Fruit fly (Drosophila melanogaster) whole organism, pupa: Measurements from ENCODE around the gene tws.

Experiments
- CG15710 ChIP-seq: fragments of 200-800 bp; sonication (Bioruptor generic); optimal IDR thresholded peaks from 2 replicates; lab custom pipeline; 2018; ENCODE audit warnings: missing biosample characterization, mild to moderate bottlenecking, missing genetic modification characterization, moderate library complexity
- CG9948 ChIP-seq: fragments of 200-800 bp; sonication (Bioruptor generic); optimal IDR thresholded peaks from 2 replicates; lab custom pipeline; 2018; ENCODE audit warnings: missing biosample characterization, mild to moderate bottlenecking, missing genetic modification characterization, moderate library complexity

DNA sequence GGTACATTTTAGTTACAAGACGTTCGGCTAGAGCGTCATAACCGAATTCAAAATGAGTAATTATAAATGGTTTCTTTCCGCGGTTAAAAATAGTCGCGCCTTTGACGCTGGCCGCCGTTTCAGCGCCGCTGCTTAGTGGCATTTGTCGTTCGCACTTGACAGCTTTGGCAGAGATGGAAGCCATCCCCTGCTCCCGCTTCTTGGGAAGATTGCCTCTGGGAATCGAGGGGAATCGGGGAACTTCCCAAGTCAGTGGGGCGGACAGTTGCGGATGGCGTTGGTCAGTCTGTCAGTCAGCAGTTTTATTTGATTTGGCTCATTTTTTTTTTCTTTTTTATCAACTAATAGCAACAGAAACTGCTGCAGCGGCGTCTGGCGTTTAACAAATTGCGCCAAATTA lies 32.8 kb downstream of the tws start:
- TF ChIP-seq CG9948 (no peak), CG15710 (tag; lab: Kevin White, UChicago) (no peak)
